Worm (Caenorhabditis elegans): ENCODE data around the gene F58F12.2.

DNA sequence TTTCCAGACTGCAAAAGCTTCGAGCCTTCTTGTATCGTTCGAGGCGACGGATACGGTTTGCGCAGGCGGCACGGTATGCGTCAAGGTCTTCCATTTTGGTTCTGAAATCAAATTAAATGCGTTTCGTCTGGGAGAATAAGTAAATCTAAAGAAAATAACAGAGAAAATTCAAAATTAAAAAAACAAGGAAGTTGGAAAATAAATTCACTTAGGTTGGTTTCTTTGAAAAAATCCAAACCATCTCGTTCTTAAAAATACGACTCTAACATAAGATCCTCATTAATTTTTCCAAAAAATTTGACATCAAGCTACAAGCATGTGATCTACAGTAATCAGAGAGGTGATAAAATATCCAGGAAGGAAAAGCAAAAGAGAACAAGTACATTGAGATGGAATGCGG lies 22.3 kb upstream of the F58F12.2 start, which contains the start of gene T25D10.4:
- no peak for TF ChIP-seq fkh-10 (GFP tag; optimal IDR thresholded peaks at IDR 0.05)
- no peak for TF ChIP-seq ceh-82 (tag; optimal IDR thresholded peaks at IDR 0.05)
- no peak for TF ChIP-seq unc-86 (tag; optimal IDR thresholded peaks at IDR 0.05)
- no peak for TF ChIP-seq nhr-237 (tag; optimal IDR thresholded peaks at IDR 0.05)
- no peak for TF ChIP-seq fkh-8 (tag; optimal IDR thresholded peaks at IDR 0.05)
- TF ChIP-seq dsc-1 (tag; optimal IDR thresholded peaks at IDR 0.05), result no peak
- TF ChIP-seq fos-1 (tag; optimal IDR thresholded peaks at IDR 0.05), result no peak
- TF ChIP-seq nhr-76 (tag; optimal IDR thresholded peaks at IDR 0.05), result no peak
- no peak for TF ChIP-seq mep-1 (tag; optimal IDR thresholded peaks at IDR 0.05)
